Fruit fly (Drosophila melanogaster): ENCODE results near the gene Fad2.

- TF ChIP-seq CTCF (optimal IDR thresholded peaks at IDR 0.05) (no peak), CG8478 (optimal IDR thresholded peaks at IDR 0.05) (no peak)
Measured at dm6 chr3L:11015203-11015602, 8.1 kb upstream of the Fad2 start.

Measured in S2 (cell line).